Worm (Caenorhabditis elegans): Measurements from ENCODE around the gene Y54G2A.57.

DNA sequence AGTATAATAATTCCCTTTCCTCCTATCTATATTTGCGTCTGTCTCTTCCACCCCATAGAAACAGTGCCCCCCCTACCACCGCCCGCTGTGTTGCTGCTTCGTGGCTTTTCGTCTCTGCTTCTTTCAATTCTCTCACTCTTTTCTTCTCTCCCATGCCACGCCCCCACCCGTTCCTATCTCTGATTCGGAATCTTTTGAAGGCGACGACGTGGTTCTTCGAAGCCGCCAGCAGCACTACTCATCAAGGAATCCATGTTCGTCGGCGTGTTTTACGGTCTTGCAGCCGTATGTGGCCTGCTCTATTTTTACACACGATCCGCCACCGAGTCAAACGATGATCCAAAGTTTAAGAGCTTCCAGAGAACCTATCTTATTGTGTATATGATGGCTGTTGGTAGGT, 38.5 kb upstream of the Y54G2A.57 start, which contains the start of gene samt-1:
- TF ChIP-seq ama-1 (optimal IDR thresholded peaks at IDR 0.05) (no peak), ets-7 (tag; optimal IDR thresholded peaks at IDR 0.05) (no peak)

Data from whole organism, early embryonic.